Fruit fly (Drosophila melanogaster): ENCODE data around the gene Fgop2.

Fgop2 gene

dm6 chr2L:6916345-6916744, 28.7 kb downstream of the Fgop2 start, which contains the start of gene CG32829:
TSS of gene CG32829 (minus strand) at chr2L:6916445.
- no peak for TF ChIP-seq fd96Ca (GFP tag; IDR thresholded peaks at IDR 0.05)
- no peak for TF ChIP-seq CG15710 (tag; optimal IDR thresholded peaks at IDR 0.05)
- TF ChIP-seq CG13204 (GFP tag; optimal IDR thresholded peaks at IDR 0.05): no peak
- TF ChIP-seq CG14655 (GFP tag; optimal IDR thresholded peaks at IDR 0.05): no peak
- TF ChIP-seq rn (GFP tag; IDR thresholded peaks at IDR 0.05): no peak
- no peak for TF ChIP-seq CG12605 (GFP tag; IDR thresholded peaks at IDR 0.05)
- TF ChIP-seq Pif1A (GFP tag; optimal IDR thresholded peaks at IDR 0.05): no peak
- TF ChIP-seq Ets98B (GFP tag; IDR thresholded peaks at IDR 0.05): no peak
- no peak for TF ChIP-seq CG17806 (tag; optimal IDR thresholded peaks at IDR 0.05)
- TF ChIP-seq CG10348 (GFP tag; IDR thresholded peaks at IDR 0.05): no peak
- TF ChIP-seq D1 (tag; optimal IDR thresholded peaks at IDR 0.05): no peak
- no peak for TF ChIP-seq Snoo (tag; optimal IDR thresholded peaks at IDR 0.05)
- no peak for TF ChIP-seq CG4496 (GFP tag; IDR thresholded peaks at IDR 0.05)
- no peak for TF ChIP-seq CG34367 (tag; optimal IDR thresholded peaks at IDR 0.05)
- no peak for TF ChIP-seq Pif1B (GFP tag; optimal IDR thresholded peaks at IDR 0.05)
- no peak for TF ChIP-seq CG32121 (GFP tag; IDR thresholded peaks at IDR 0.05)
- TF ChIP-seq EcR (GFP tag; optimal IDR thresholded peaks at IDR 0.05): no peak
- TF ChIP-seq CG8159 (tag; optimal IDR thresholded peaks at IDR 0.05): no peak

dm6 chr2L:6913964-6914363, 31.1 kb downstream of the Fgop2 start, which contains the start of gene Wee1:
TSS of gene Wee1 (minus strand) at chr2L:6914138.
- no peak for TF ChIP-seq CG13204 (GFP tag; optimal IDR thresholded peaks at IDR 0.05)
- no peak for TF ChIP-seq CG34367 (tag; optimal IDR thresholded peaks at IDR 0.05)

- TF ChIP-seq EcR (GFP tag; optimal IDR thresholded peaks at IDR 0.05): no peak
- TF ChIP-seq CG14655 (GFP tag; optimal IDR thresholded peaks at IDR 0.05): no peak
- TF ChIP-seq CG34367 (tag; optimal IDR thresholded peaks at IDR 0.05): no peak
- TF ChIP-seq CG12605 (GFP tag; IDR thresholded peaks at IDR 0.05): no peak
- no peak for TF ChIP-seq CG17806 (tag; optimal IDR thresholded peaks at IDR 0.05)
- TF ChIP-seq gl (tag; optimal IDR thresholded peaks at IDR 0.05): no peak
- TF ChIP-seq Pif1A (GFP tag; optimal IDR thresholded peaks at IDR 0.05): no peak
Measured at dm6 chr2L:6907761-6908160, 37.3 kb downstream of the Fgop2 start, which contains the start of the genes Polr1F and Rat1. TSS of gene Polr1F (minus strand) at chr2L:6907844. TSS of gene Rat1 (plus strand) at chr2L:6908083.

Measured in whole organism, pupa.